Worm (Caenorhabditis elegans) whole organism, early embryonic: ENCODE data around the gene gpa-17.

Experiments used
- B0310.2 ChIP-seq: sonication (generic microtip); optimal IDR thresholded peaks from 2 replicates; lab custom pipeline; 2016; ENCODE audit warnings: mild to moderate bottlenecking, missing genetic modification characterization, missing compliant biosample characterization
- aly-1 ChIP-seq: sonication (generic microtip); optimal IDR thresholded peaks from 2 replicates; lab custom pipeline; 2016; ENCODE audit warnings: missing genetic modification characterization, missing compliant biosample characterization
- ama-1 ChIP-seq: fragments of 150-350 bp; optimal IDR thresholded peaks from 2 replicates; lab custom pipeline; 2014
- ceh-13 ChIP-seq: fragments of 200-800 bp; sonication (Bioruptor generic); optimal IDR thresholded peaks from 2 replicates; lab custom pipeline; 2018; ENCODE audit warnings: mild to moderate bottlenecking, missing genetic modification characterization, missing compliant biosample characterization
- ets-7 ChIP-seq: sonication (generic microtip); optimal IDR thresholded peaks from 2 replicates; lab custom pipeline; 2016; ENCODE audit warnings: missing genotype, missing genetic modification characterization, missing compliant biosample characterization
- flt-1 ChIP-seq: fragments of 200-800 bp; sonication (Bioruptor generic); IDR thresholded peaks from 2 replicates; pipeline ENCODE4 v1.3.6; 2022; ENCODE audit warnings: missing genetic modification characterization, missing compliant biosample characterization
- hmg-4 ChIP-seq: fragments of 200-800 bp; sonication (Bioruptor generic); optimal IDR thresholded peaks from 2 replicates; lab custom pipeline; 2018; ENCODE audit warnings: mild to moderate bottlenecking, missing genetic modification characterization, missing compliant biosample characterization
- hnd-1 ChIP-seq: sonication (generic microtip); optimal IDR thresholded peaks from 2 replicates; lab custom pipeline; 2016; ENCODE audit warnings: missing genetic modification characterization, missing compliant biosample characterization
- pes-1 ChIP-seq: fragments of 200-800 bp; sonication (Bioruptor generic); IDR thresholded peaks from 2 replicates; pipeline ENCODE4 v1.3.6; 2022; ENCODE audit warnings: missing genetic modification reagents, missing genetic modification characterization, missing compliant biosample characterization
- scrt-1 ChIP-seq: fragments of 200-800 bp; sonication (Bioruptor generic); IDR thresholded peaks from 2 replicates; pipeline ENCODE4 v1.3.6; 2022; ENCODE audit warnings: missing genetic modification characterization, missing compliant biosample characterization
- tbx-37 ChIP-seq: fragments of 200-800 bp; sonication (Bioruptor generic); conservative IDR thresholded peaks from 2 replicates; pipeline ENCODE4 v1.3.6; 2022; ENCODE audit warnings: missing genetic modification reagents, missing genetic modification characterization, missing compliant biosample characterization
- tra-4 ChIP-seq: sonication (generic microtip); optimal IDR thresholded peaks from 2 replicates; lab custom pipeline; 2017; ENCODE audit warnings: missing genetic modification characterization, missing compliant biosample characterization

- no peak for TF ChIP-seq aly-1
- TF ChIP-seq B0310.2 (tag; lab: Kevin White, UChicago) = no peak
- no peak for TF ChIP-seq ama-1 (lab: Kevin White, UChicago)
- TF ChIP-seq flt-1 (GFP tag; lab: Robert Waterston, UW) = no peak
- no peak for TF ChIP-seq hnd-1 (tag; lab: Kevin White, UChicago)
- TF ChIP-seq tra-4 (tag; lab: Kevin White, UChicago) = no peak
- no peak for TF ChIP-seq pes-1 (GFP tag; lab: Robert Waterston, UW)
- TF ChIP-seq ets-7 (tag; lab: Kevin White, UChicago) = no peak
- no peak for TF ChIP-seq hmg-4 (GFP tag; lab: Kevin White, UChicago)
- TF ChIP-seq ceh-13 (GFP tag; lab: Kevin White, UChicago) = no peak
- no peak for TF ChIP-seq tbx-37
- TF ChIP-seq scrt-1 = no peak
Measured at ce11 chrIII:2622870-2623269, 36.5 kb downstream of the gpa-17 start, which contains the start of gene Y71H2B.2.
